ENCODE assay signal across 1 worm cellular context in the genomic region with DNA sequence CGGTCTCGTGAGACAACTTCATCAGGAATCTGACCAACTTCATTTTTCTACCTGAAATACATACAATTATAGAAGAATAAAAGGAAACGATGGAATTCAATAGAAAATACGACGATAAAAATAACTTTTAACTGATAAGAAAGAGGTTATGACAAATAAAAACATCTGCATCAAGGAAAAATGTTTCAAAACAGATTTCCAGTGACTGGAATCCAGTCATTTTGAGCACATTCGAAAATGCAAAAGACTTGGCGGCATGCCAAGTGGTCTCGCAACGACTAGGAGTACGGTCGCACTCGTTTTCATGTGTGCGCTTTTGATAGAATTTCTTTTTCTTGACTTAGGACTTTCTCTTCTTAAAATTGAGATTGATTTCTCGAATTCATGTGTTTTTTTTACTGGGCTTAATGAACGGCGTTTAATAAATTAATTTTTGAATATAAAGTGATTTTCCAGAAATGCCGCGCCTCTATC.
TF ChIP-seq lines count a peak whose summit lies in the region.

Gene snr-3 (minus strand): TSS at position 51 of the 474 bp plus-strand sequence.
Gene rsp-5 (plus strand): TSS at position 455 of the 474 bp plus-strand sequence.

TF ChIP-seq in whole organism, L1 larva, 84 proteins besides CTCF, POLR2A, EP300 and RAD21 (continued from another document):
- no peak for TF ChIP-seq sptf-1 (tag; optimal IDR thresholded peaks at IDR 0.05; lab: Kevin White, UChicago)
- TF ChIP-seq dpl-1 (GFP tag; optimal IDR thresholded peaks at IDR 0.05; lab: Kevin White, UChicago) = peak; percentile 71 to 86 (median 80)
- TF ChIP-seq fkh-8 (tag; optimal IDR thresholded peaks at IDR 0.05; lab: Kevin White, UChicago) = peak; percentile 46
- TF ChIP-seq ztf-4 (tag; optimal IDR thresholded peaks at IDR 0.05; lab: Kevin White, UChicago) = no peak
- no peak for TF ChIP-seq pax-3 (tag; optimal IDR thresholded peaks at IDR 0.05; lab: Kevin White, UChicago)
- TF ChIP-seq jun-1 (tag; optimal IDR thresholded peaks at IDR 0.05; lab: Kevin White, UChicago) = peak; percentile 33
- peak; percentile 74 for TF ChIP-seq nhr-19 (GFP tag; conservative IDR thresholded peaks at IDR 0.05; lab: Robert Waterston, UW)
- peak; percentile 98 to 99 for TF ChIP-seq lsy-2 (tag; optimal IDR thresholded peaks at IDR 0.05; lab: Kevin White, UChicago)
- TF ChIP-seq lir-3 (tag; optimal IDR thresholded peaks at IDR 0.05; lab: Kevin White, UChicago; ENCODE audit: poor library complexity) = no peak
- peak; percentile 51 for TF ChIP-seq isw-1 (GFP tag; IDR thresholded peaks at IDR 0.05; lab: Robert Waterston, UW)
- TF ChIP-seq lin-39 (tag; optimal IDR thresholded peaks at IDR 0.05; lab: Kevin White, UChicago) = no peak
- TF ChIP-seq egl-27 (tag; optimal IDR thresholded peaks at IDR 0.05; lab: Kevin White, UChicago) = no peak
- no peak for TF ChIP-seq ceh-63 (GFP tag; optimal IDR thresholded peaks at IDR 0.05; lab: Kevin White, UChicago)
- no peak for TF ChIP-seq sup-37 (GFP tag; optimal IDR thresholded peaks at IDR 0.05; lab: Kevin White, UChicago)
- TF ChIP-seq irx-1 (tag; optimal IDR thresholded peaks at IDR 0.05; lab: Kevin White, UChicago) = peak; percentile 22
- TF ChIP-seq mef-2 (tag; optimal IDR thresholded peaks at IDR 0.05; lab: Kevin White, UChicago) = peak; percentile 7
- TF ChIP-seq unc-86 (tag; optimal IDR thresholded peaks at IDR 0.05; lab: Kevin White, UChicago) = peak; percentile 15
